Worm (Caenorhabditis elegans): Measurements from ENCODE around the gene gcy-8.

The gcy-8 gene

ce11 chrIV:7902221-7902904 lies 25.6 kb upstream of the gcy-8 start, which contains the start of gene arp-11 (continued):
- TF ChIP-seq nhr-77 (tag; optimal IDR thresholded peaks at IDR 0.05), result no peak
- TF ChIP-seq elt-1 (tag; optimal IDR thresholded peaks at IDR 0.05), result no peak

ce11 chrIV:7903359-7903758 lies 24.6 kb upstream of the gcy-8 start, which contains the start of gene C49H3.6:
TSS of gene C49H3.6 (plus strand) at chrIV:7903738.
- TF ChIP-seq C34F6.9 (tag; optimal IDR thresholded peaks at IDR 0.05) (peak; percentile 77), blmp-1 (tag; optimal IDR thresholded peaks at IDR 0.05; ENCODE audit: insufficient read depth) (no peak), alr-1 (tag; optimal IDR thresholded peaks at IDR 0.05) (no peak), nhr-25 (tag; optimal IDR thresholded peaks at IDR 0.05) (no peak), nhr-12 (tag; optimal IDR thresholded peaks at IDR 0.05) (no peak), unc-55 (GFP tag; optimal IDR thresholded peaks at IDR 0.05) (peak; percentile 52), lin-11 (tag; optimal IDR thresholded peaks at IDR 0.05) (peak; percentile 1), lsy-2 (tag; optimal IDR thresholded peaks at IDR 0.05) (peak; percentile 6 to 69), snpc-4 (tag; optimal IDR thresholded peaks at IDR 0.05) (no peak), mdl-1 (tag; optimal IDR thresholded peaks at IDR 0.05) (no peak), sma-9 (GFP tag; optimal IDR thresholded peaks at IDR 0.05) (peak; percentile 29), sma-9 (tag; optimal IDR thresholded peaks at IDR 0.05) (no peak), nhr-129 (tag; optimal IDR thresholded peaks at IDR 0.05) (peak; percentile 74), lin-13 (GFP tag; optimal IDR thresholded peaks at IDR 0.05) (no peak), crh-2 (tag; optimal IDR thresholded peaks at IDR 0.05) (no peak), unc-39 (tag; optimal IDR thresholded peaks at IDR 0.05) (no peak), R02D3.7 (tag; optimal IDR thresholded peaks at IDR 0.05) (no peak), sem-4 (tag; optimal IDR thresholded peaks at IDR 0.05) (peak; percentile 64), F13H6.1 (tag; optimal IDR thresholded peaks at IDR 0.05) (peak; percentile 30), nhr-10 (tag; optimal IDR thresholded peaks at IDR 0.05) (no peak)

- no peak for TF ChIP-seq unc-55 (GFP tag; optimal IDR thresholded peaks at IDR 0.05)
Observed at ce11 chrIV:7906643-7907042, 21.3 kb upstream of the gcy-8 start.

DNA sequence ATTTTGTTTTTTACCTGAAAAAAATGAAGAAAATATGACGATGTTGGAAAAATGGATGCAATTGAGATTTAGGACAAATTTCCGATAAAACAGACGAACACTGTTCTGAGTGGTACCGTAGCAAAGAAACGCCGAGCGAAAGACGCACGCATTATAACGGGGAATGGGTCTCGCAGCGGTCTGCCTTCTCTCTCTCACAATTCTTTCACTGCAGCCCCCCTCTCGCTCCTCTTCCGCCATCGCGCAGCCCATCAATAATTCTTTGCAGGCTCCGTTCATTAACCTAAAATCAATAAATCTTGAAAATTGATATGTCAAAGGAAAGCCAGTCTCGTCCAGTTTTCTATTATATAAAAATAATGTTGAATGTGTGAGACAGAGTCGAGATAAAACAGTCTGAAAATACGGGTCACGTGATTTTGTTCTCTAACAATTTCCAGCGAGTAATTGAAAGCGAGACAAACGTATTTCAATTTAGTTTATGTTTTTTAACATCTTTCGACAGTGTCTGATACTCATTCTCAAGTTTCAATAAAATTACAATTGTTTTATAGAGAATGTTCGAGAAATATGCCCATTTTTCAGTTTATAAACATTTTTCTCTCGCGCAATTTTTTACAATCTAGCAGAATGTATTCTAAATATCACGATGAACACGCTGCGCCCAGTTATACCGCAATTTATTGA lies 18.4 kb upstream of the gcy-8 start:
- TF ChIP-seq unc-55 (GFP tag; optimal IDR thresholded peaks at IDR 0.05) (peak; percentile 31), ama-1 (optimal IDR thresholded peaks at IDR 0.05) (peak; percentile 34), egl-27 (tag; optimal IDR thresholded peaks at IDR 0.05) (no peak), lsy-2 (tag; optimal IDR thresholded peaks at IDR 0.05) (peak in 1 of 2 experiments; percentile 57), ztf-11 (tag; optimal IDR thresholded peaks at IDR 0.05) (no peak), lin-39 (tag; optimal IDR thresholded peaks at IDR 0.05) (no peak), lin-11 (tag; optimal IDR thresholded peaks at IDR 0.05) (no peak), peb-1 (tag; optimal IDR thresholded peaks at IDR 0.05) (no peak), unc-62 (GFP tag; optimal IDR thresholded peaks at IDR 0.05) (no peak), C34F6.9 (tag; optimal IDR thresholded peaks at IDR 0.05) (peak; percentile 42), sma-3 (GFP tag; optimal IDR thresholded peaks at IDR 0.05) (no peak), elt-1 (tag; optimal IDR thresholded peaks at IDR 0.05) (no peak), crh-2 (tag; optimal IDR thresholded peaks at IDR 0.05) (no peak)

DNA sequence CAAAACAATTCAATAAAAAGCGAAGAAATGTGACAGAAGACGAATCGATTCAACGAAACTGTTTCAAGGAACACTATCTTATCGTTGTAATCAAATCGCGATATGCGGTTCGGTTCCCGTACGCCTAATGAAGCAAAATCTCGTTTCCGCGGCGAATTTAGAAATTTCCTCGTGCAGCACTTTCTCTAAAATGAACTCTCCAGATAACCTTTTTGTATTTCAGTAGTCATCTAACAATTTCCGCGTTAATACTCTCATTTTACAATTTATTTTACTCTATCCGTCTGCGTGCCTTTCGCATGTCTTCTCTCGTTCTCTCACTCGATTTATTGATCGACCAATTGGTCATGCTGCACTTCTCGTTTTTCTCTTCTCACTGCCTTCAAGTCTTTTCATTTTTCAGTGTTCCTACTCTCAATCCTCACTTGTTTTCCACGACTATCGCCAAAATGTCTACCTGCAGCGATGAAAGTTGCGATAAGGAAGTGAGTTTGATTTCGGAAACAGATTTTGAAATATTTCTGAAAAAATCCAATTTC lies 17.7 kb upstream of the gcy-8 start, which contains the start of the genes npp-27 and ntl-4:
npp-27 (minus strand) TSS at position 51 of the 539 bp plus-strand sequence.
ntl-4 (plus strand) TSS at position 379 of the 539 bp plus-strand sequence.
- peak; percentile 26 for TF ChIP-seq sma-9 (GFP tag; optimal IDR thresholded peaks at IDR 0.05)
- TF ChIP-seq sma-9 (tag; optimal IDR thresholded peaks at IDR 0.05), result no peak
- no peak for TF ChIP-seq snpc-4 (tag; optimal IDR thresholded peaks at IDR 0.05)
- TF ChIP-seq ama-1 (optimal IDR thresholded peaks at IDR 0.05), result peak; percentile 29
- peak; percentile 41 for TF ChIP-seq unc-55 (GFP tag; optimal IDR thresholded peaks at IDR 0.05)
- peak; percentile 50 for TF ChIP-seq crh-2 (tag; optimal IDR thresholded peaks at IDR 0.05)
- no peak for TF ChIP-seq skn-1 (tag; optimal IDR thresholded peaks at IDR 0.05)
- TF ChIP-seq fos-1 (tag; optimal IDR thresholded peaks at IDR 0.05), result no peak
- TF ChIP-seq nhr-129 (tag; optimal IDR thresholded peaks at IDR 0.05), result peak; percentile 30
- peak; percentile 72 for TF ChIP-seq C34F6.9 (tag; optimal IDR thresholded peaks at IDR 0.05)
- TF ChIP-seq F13H6.1 (tag; optimal IDR thresholded peaks at IDR 0.05), result peak; percentile 13
- peak; percentile 3 for TF ChIP-seq nhr-25 (tag; optimal IDR thresholded peaks at IDR 0.05)
- TF ChIP-seq ztf-4 (tag; optimal IDR thresholded peaks at IDR 0.05), result peak; percentile 16
- peak; percentile 22 for TF ChIP-seq lin-13 (GFP tag; optimal IDR thresholded peaks at IDR 0.05)
- peak in 1 of 2 experiments; percentile 38 for TF ChIP-seq lsy-2 (tag; optimal IDR thresholded peaks at IDR 0.05)
- TF ChIP-seq alr-1 (tag; optimal IDR thresholded peaks at IDR 0.05), result no peak
- TF ChIP-seq dmd-4 (tag; optimal IDR thresholded peaks at IDR 0.05), result no peak

Measured in whole organism, L2 larva.